Worm (Caenorhabditis elegans) whole organism, mixed stage, embryonic: ENCODE measurements around the gene elo-8.

Experiments used
- M03D4.4 ChIP-seq: sonication (generic microtip); optimal IDR thresholded peaks from 2 replicates; lab custom pipeline; 2017; ENCODE audit warnings: mild to moderate bottlenecking, missing genetic modification characterization, missing compliant biosample characterization
- bed-3 ChIP-seq: fragments of 200-800 bp; sonication (Bioruptor generic); optimal IDR thresholded peaks from 3 replicates; lab custom pipeline; 2018; ENCODE audit warnings: mild to moderate bottlenecking, missing genetic modification characterization, moderate library complexity, missing compliant biosample characterization
- ceh-39 ChIP-seq: fragments of 150-350 bp; optimal IDR thresholded peaks from 2 replicates; lab custom pipeline; 2014; ENCODE audit warnings: missing biosample characterization, missing genetic modification characterization
- ceh-43 ChIP-seq: fragments of 200-800 bp; sonication (Bioruptor generic); optimal IDR thresholded peaks from 2 replicates; lab custom pipeline; 2018; ENCODE audit warnings: mild to moderate bottlenecking, missing genetic modification characterization, moderate library complexity, missing compliant biosample characterization
- ceh-83 ChIP-seq: fragments of 200-800 bp; sonication (Bioruptor generic); optimal IDR thresholded peaks from 2 replicates; lab custom pipeline; 2018; ENCODE audit warnings: mild to moderate bottlenecking, missing genetic modification characterization, missing compliant biosample characterization
- ces-1 ChIP-seq: fragments of 150-350 bp; optimal IDR thresholded peaks from 2 replicates; lab custom pipeline; 2014; ENCODE audit warnings: missing biosample characterization, missing genetic modification reagents, missing genetic modification characterization
- cnd-1 ChIP-seq: fragments of 200-800 bp; sonication (Bioruptor generic); optimal IDR thresholded peaks from 2 replicates; lab custom pipeline; 2018; ENCODE audit warnings: mild to moderate bottlenecking, missing genetic modification characterization, missing compliant biosample characterization
- drap-1 ChIP-seq: fragments of 200-800 bp; sonication (Bioruptor generic); optimal IDR thresholded peaks from 3 replicates; lab custom pipeline; 2018; ENCODE audit warnings: mild to moderate bottlenecking, missing genetic modification characterization, missing compliant biosample characterization
- elt-1 ChIP-seq: sonication (generic microtip); optimal IDR thresholded peaks from 2 replicates; lab custom pipeline; 2017; ENCODE audit warnings: missing genetic modification characterization, mild to moderate bottlenecking, missing compliant biosample characterization, antibody characterized with exemption, moderate library complexity, borderline replicate concordance; ENCODE audit not compliant: insufficient read depth
- elt-3 ChIP-seq: fragments of 150-350 bp; optimal IDR thresholded peaks from 2 replicates; lab custom pipeline; 2014; ENCODE audit warnings: missing biosample characterization, missing genetic modification characterization
- flh-1 ChIP-seq: fragments of 200-800 bp; sonication (Bioruptor generic); optimal IDR thresholded peaks from 2 replicates; lab custom pipeline; 2018; ENCODE audit warnings: mild to moderate bottlenecking, missing genetic modification characterization, moderate library complexity, missing compliant biosample characterization
- ham-2 ChIP-seq: fragments of 200-800 bp; sonication (Bioruptor generic); optimal IDR thresholded peaks from 2 replicates; lab custom pipeline; 2018; ENCODE audit warnings: mild to moderate bottlenecking, missing genetic modification characterization, missing compliant biosample characterization
- hlh-1 ChIP-seq: fragments of 150-350 bp; optimal IDR thresholded peaks from 2 replicates; lab custom pipeline; 2014; ENCODE audit warnings: missing biosample characterization, missing genetic modification reagents, missing genetic modification characterization
- lin-13 ChIP-seq: fragments of 150-350 bp; optimal IDR thresholded peaks from 2 replicates; lab custom pipeline; 2014; ENCODE audit warnings: missing biosample characterization, missing genetic modification characterization
- lin-32 ChIP-seq: fragments of 200-800 bp; sonication (Bioruptor generic); optimal IDR thresholded peaks from 2 replicates; lab custom pipeline; 2018; ENCODE audit warnings: mild to moderate bottlenecking, missing genetic modification characterization, missing compliant biosample characterization
- lsy-2 ChIP-seq: fragments of 150-350 bp; optimal IDR thresholded peaks from 2 replicates; lab custom pipeline; 2014; ENCODE audit warnings: missing biosample characterization, missing genetic modification characterization
- mep-1 ChIP-seq: fragments of 150-350 bp; optimal IDR thresholded peaks from 2 replicates; lab custom pipeline; 2017; ENCODE audit warnings: missing biosample characterization, missing genetic modification reagents, missing genetic modification characterization, inconsistent platforms
- mls-2 ChIP-seq: sonication (generic microtip); optimal IDR thresholded peaks from 2 replicates; lab custom pipeline; 2016; ENCODE audit warnings: mild to moderate bottlenecking, missing genetic modification characterization, moderate library complexity, missing compliant biosample characterization
- nhr-12 ChIP-seq: fragments of 150-350 bp; optimal IDR thresholded peaks from 2 replicates; lab custom pipeline; 2014; ENCODE audit warnings: missing biosample characterization, missing genetic modification characterization
- nhr-2 ChIP-seq: fragments of 150-350 bp; optimal IDR thresholded peaks from 2 replicates; lab custom pipeline; 2014; ENCODE audit warnings: missing biosample characterization, missing genetic modification characterization
- nhr-237 ChIP-seq: fragments of 150-350 bp; optimal IDR thresholded peaks from 2 replicates; lab custom pipeline; 2014; ENCODE audit warnings: missing biosample characterization, missing genetic modification characterization
- nhr-28 ChIP-seq: fragments of 150-350 bp; optimal IDR thresholded peaks from 2 replicates; lab custom pipeline; 2014; ENCODE audit warnings: missing biosample characterization, missing genetic modification characterization
- nhr-76 ChIP-seq: sonication (generic microtip); optimal IDR thresholded peaks from 2 replicates; lab custom pipeline; 2017; ENCODE audit warnings: missing biosample characterization, missing genetic modification characterization
- pha-4 ChIP-seq: fragments of 150-350 bp; optimal IDR thresholded peaks from 2 replicates; lab custom pipeline; 2018; ENCODE audit warnings: missing biosample characterization, missing genetic modification reagents, missing genetic modification characterization
- sem-2 ChIP-seq: fragments of 200-800 bp; sonication (Bioruptor generic); optimal IDR thresholded peaks from 2 replicates; lab custom pipeline; 2018; ENCODE audit warnings: mild to moderate bottlenecking, missing genetic modification characterization, missing compliant biosample characterization
- snpc-4 ChIP-seq: fragments of 150-350 bp; optimal IDR thresholded peaks from 2 replicates; lab custom pipeline; 2014; ENCODE audit warnings: missing biosample characterization, missing genetic modification characterization
- sptf-1 ChIP-seq: sonication (generic microtip); optimal IDR thresholded peaks from 2 replicates; lab custom pipeline; 2017; ENCODE audit warnings: mild to moderate bottlenecking, missing genetic modification characterization, moderate library complexity, missing compliant biosample characterization
- tbx-8 ChIP-seq: fragments of 200-800 bp; sonication (Bioruptor generic); optimal IDR thresholded peaks from 2 replicates; lab custom pipeline; 2018; ENCODE audit warnings: mild to moderate bottlenecking, missing genetic modification characterization, moderate library complexity, missing compliant biosample characterization
- unc-39 ChIP-seq: fragments of 150-350 bp; optimal IDR thresholded peaks from 2 replicates; lab custom pipeline; 2014; ENCODE audit warnings: missing biosample characterization, missing genetic modification characterization
- unc-62 ChIP-seq: fragments of 150-350 bp; optimal IDR thresholded peaks from 2 replicates; lab custom pipeline; 2014; ENCODE audit warnings: missing biosample characterization, missing genetic modification reagents, missing genetic modification characterization
- zip-8 ChIP-seq: fragments of 150-350 bp; optimal IDR thresholded peaks from 2 replicates; lab custom pipeline; 2014; ENCODE audit warnings: missing biosample characterization, missing genetic modification characterization
- ztf-11 ChIP-seq: fragments of 150-350 bp; optimal IDR thresholded peaks from 2 replicates; lab custom pipeline; 2014; ENCODE audit warnings: missing biosample characterization, missing genetic modification characterization

Gene elo-8

DNA sequence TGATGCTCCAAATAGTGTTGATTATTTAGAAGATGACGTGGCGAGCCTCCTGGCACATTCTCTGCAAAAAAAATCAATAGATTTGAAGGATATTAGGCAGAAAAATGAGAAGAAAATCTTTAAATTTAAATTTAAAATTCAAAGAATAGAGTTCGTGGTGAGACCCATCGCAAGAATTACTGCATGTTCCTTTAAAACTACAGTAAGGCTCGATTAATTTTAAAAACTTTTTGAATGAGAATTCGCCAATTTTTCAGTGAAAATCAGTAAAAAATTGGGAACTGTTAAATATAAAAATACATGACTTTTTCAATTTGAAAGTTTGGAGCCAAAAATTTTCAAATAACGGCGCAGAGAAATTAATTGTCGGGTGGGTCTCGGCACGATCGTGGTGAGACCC, 36.7 kb downstream of the elo-8 start, which contains the start of gene tra-1:
Gene tra-1, minus strand, starts transcription at position 62 of the 400 bp plus-strand sequence.
- no peak for TF ChIP-seq nhr-76
- TF ChIP-seq nhr-237 (tag; lab: Kevin White, UChicago): no peak
- no peak for TF ChIP-seq ztf-11 (tag; lab: Kevin White, UChicago)
- TF ChIP-seq flh-1 (GFP tag; lab: Kevin White, UChicago): no peak
- TF ChIP-seq lin-32: no peak
- no peak for TF ChIP-seq M03D4.4
- no peak for TF ChIP-seq elt-3
- no peak for TF ChIP-seq lin-13 (tag; lab: Kevin White, UChicago)
- no peak for TF ChIP-seq tbx-8 (GFP tag; lab: Kevin White, UChicago)
- no peak for TF ChIP-seq nhr-2
- TF ChIP-seq ceh-83: no peak
- TF ChIP-seq nhr-28 (tag; lab: Kevin White, UChicago): no peak
- no peak for TF ChIP-seq unc-39 (tag; lab: Kevin White, UChicago)
- TF ChIP-seq nhr-12 (tag; lab: Kevin White, UChicago): no peak

- TF ChIP-seq lsy-2 (tag; lab: Kevin White, UChicago) (no peak), ham-2 (GFP tag; lab: Kevin White, UChicago) (no peak), nhr-237 (tag; lab: Kevin White, UChicago) (no peak), elt-1 (tag; lab: Kevin White, UChicago) (no peak), ceh-83 (no peak), pha-4 (tag; lab: Kevin White, UChicago) (no peak), nhr-12 (tag; lab: Kevin White, UChicago) (no peak), unc-62 (GFP tag; lab: Kevin White, UChicago) (no peak), nhr-2 (no peak), mls-2 (no peak), nhr-76 (no peak), lin-13 (tag; lab: Kevin White, UChicago) (no peak), snpc-4 (tag; lab: Kevin White, UChicago) (no peak), mep-1 (tag; lab: Kevin White, UChicago) (no peak), lin-32 (no peak), ceh-39 (tag; lab: Kevin White, UChicago) (no peak), cnd-1 (tag; lab: Kevin White, UChicago) (no peak), ztf-11 (tag; lab: Kevin White, UChicago) (no peak), flh-1 (GFP tag; lab: Kevin White, UChicago) (no peak), tbx-8 (GFP tag; lab: Kevin White, UChicago) (no peak)
Measured at ce11 chrIII:11194123-11194522, 37.7 kb downstream of the elo-8 start.

- no peak for TF ChIP-seq ztf-11 (tag; lab: Kevin White, UChicago)
- TF ChIP-seq ceh-39 (tag; lab: Kevin White, UChicago): no peak
- TF ChIP-seq nhr-28 (tag; lab: Kevin White, UChicago): no peak
- no peak for TF ChIP-seq cnd-1 (tag; lab: Kevin White, UChicago)
- TF ChIP-seq mls-2: no peak
- TF ChIP-seq zip-8 (tag; lab: Kevin White, UChicago): no peak
- no peak for TF ChIP-seq pha-4 (tag; lab: Kevin White, UChicago)
- TF ChIP-seq sptf-1 (tag; lab: Kevin White, UChicago): no peak
- no peak for TF ChIP-seq M03D4.4
- no peak for TF ChIP-seq bed-3
- TF ChIP-seq flh-1 (GFP tag; lab: Kevin White, UChicago): no peak
- TF ChIP-seq unc-62 (GFP tag; lab: Kevin White, UChicago): no peak
- TF ChIP-seq snpc-4 (tag; lab: Kevin White, UChicago): no peak
- TF ChIP-seq ceh-43 (GFP tag; lab: Kevin White, UChicago): no peak
- no peak for TF ChIP-seq drap-1 (GFP tag; lab: Kevin White, UChicago)
- TF ChIP-seq lin-13 (tag; lab: Kevin White, UChicago): no peak
- TF ChIP-seq sem-2: no peak
- TF ChIP-seq, all 35 proteins: peak for 0
Measured at ce11 chrIII:11193251-11193650, 38.6 kb downstream of the elo-8 start.

ce11 chrIII:11188132-11188531, 43.7 kb downstream of the elo-8 start:
- TF ChIP-seq ces-1: no peak
- TF ChIP-seq elt-1 (tag; lab: Kevin White, UChicago): no peak
- no peak for TF ChIP-seq flh-1 (GFP tag; lab: Kevin White, UChicago)
- no peak for TF ChIP-seq hlh-1 (tag; lab: Kevin White, UChicago)
- TF ChIP-seq ceh-39 (tag; lab: Kevin White, UChicago): no peak
- no peak for TF ChIP-seq tbx-8 (GFP tag; lab: Kevin White, UChicago)
- TF ChIP-seq ham-2 (GFP tag; lab: Kevin White, UChicago): no peak
- TF ChIP-seq lsy-2 (tag; lab: Kevin White, UChicago): no peak
- no peak for TF ChIP-seq elt-3
